Fruit fly (Drosophila melanogaster) whole organism, embryonic: ENCODE measurements around the gene CG14720.

Source experiments
- Abd-B ChIP-seq: fragments of 200-800 bp; sonication (Bioruptor generic); optimal IDR thresholded peaks from 2 replicates; lab custom pipeline; 2018; ENCODE audit warnings: missing biosample characterization, mild to moderate bottlenecking, missing genetic modification characterization, moderate library complexity
- B-H2 ChIP-seq: fragments of 200-800 bp; sonication (Bioruptor generic); optimal IDR thresholded peaks from 2 replicates; lab custom pipeline; 2018; ENCODE audit warnings: missing biosample characterization, mild to moderate bottlenecking, missing genetic modification characterization
- CG11560 ChIP-seq: fragments of 200-800 bp; sonication (Bioruptor generic); IDR thresholded peaks from 3 replicates; pipeline ENCODE4 v1.3.6; 2022; ENCODE audit warnings: missing biosample characterization, missing genetic modification characterization
- CG12391 ChIP-seq: fragments of 200-800 bp; sonication (Bioruptor generic); optimal IDR thresholded peaks from 3 replicates; lab custom pipeline; 2018; ENCODE audit warnings: missing biosample characterization, mild to moderate bottlenecking, missing genetic modification characterization, moderate library complexity
- CG12659 ChIP-seq: fragments of 200-800 bp; sonication (Bioruptor generic); optimal IDR thresholded peaks from 3 replicates; lab custom pipeline; 2017; ENCODE audit warnings: mild to moderate bottlenecking, missing biosample characterization, missing genetic modification reagents, missing genetic modification characterization
- CG12769 ChIP-seq: fragments of 200-800 bp; sonication (Bioruptor generic); optimal IDR thresholded peaks from 2 replicates; lab custom pipeline; 2019; ENCODE audit warnings: missing biosample characterization, mild to moderate bottlenecking, missing genetic modification characterization, moderate library complexity
- CG13123 ChIP-seq: fragments of 200-800 bp; sonication (Bioruptor generic); optimal IDR thresholded peaks from 2 replicates; lab custom pipeline; 2016; ENCODE audit warnings: missing biosample characterization, missing genetic modification characterization
- CG13287 ChIP-seq: fragments of 200-800 bp; sonication (Bioruptor generic); IDR thresholded peaks from 2 replicates; pipeline ENCODE4 v1.3.6; 2022; ENCODE audit warnings: missing biosample characterization, missing genetic modification characterization; ENCODE audit not compliant: partially characterized antibody
- CG15011 ChIP-seq: fragments of 200-800 bp; sonication (Bioruptor generic); optimal IDR thresholded peaks from 3 replicates; lab custom pipeline; 2018; ENCODE audit warnings: missing biosample characterization, mild to moderate bottlenecking, missing genetic modification characterization
- CG15601 ChIP-seq: fragments of 200-800 bp; sonication (Bioruptor generic); optimal IDR thresholded peaks from 3 replicates; lab custom pipeline; 2019; ENCODE audit warnings: missing biosample characterization, mild to moderate bottlenecking, missing genetic modification characterization, moderate library complexity
- CG18764 ChIP-seq: fragments of 200-800 bp; sonication (Bioruptor generic); optimal IDR thresholded peaks from 3 replicates; lab custom pipeline; 2016; ENCODE audit warnings: missing biosample characterization, missing genetic modification characterization
- CG2202 ChIP-seq: fragments of 200-800 bp; sonication (Bioruptor generic); optimal IDR thresholded peaks from 2 replicates; lab custom pipeline; 2018; ENCODE audit warnings: missing biosample characterization, mild to moderate bottlenecking, missing genetic modification characterization
- CG3281 ChIP-seq: fragments of 200-800 bp; sonication (Bioruptor generic); optimal IDR thresholded peaks from 3 replicates; lab custom pipeline; 2017; ENCODE audit warnings: missing biosample characterization, mild to moderate bottlenecking, missing genetic modification characterization
- CG4282 ChIP-seq: fragments of 200-800 bp; sonication (Bioruptor generic); optimal IDR thresholded peaks from 2 replicates; lab custom pipeline; 2016; ENCODE audit warnings: missing biosample characterization, missing genetic modification characterization
- CG6272 ChIP-seq: fragments of 200-800 bp; sonication (Bioruptor generic); IDR thresholded peaks from 2 replicates; pipeline ENCODE4 v1.3.6; 2022; ENCODE audit warnings: missing biosample characterization, missing genetic modification characterization
- CG6683 ChIP-seq: fragments of 200-800 bp; sonication (Bioruptor generic); optimal IDR thresholded peaks from 2 replicates; lab custom pipeline; 2017; ENCODE audit warnings: missing biosample characterization, mild to moderate bottlenecking, missing genetic modification characterization, missing genetic modification reagents
- CG6813 ChIP-seq: fragments of 200-800 bp; sonication (Bioruptor generic); optimal IDR thresholded peaks from 2 replicates; lab custom pipeline; 2017; ENCODE audit warnings: missing biosample characterization, missing genetic modification characterization, mild to moderate bottlenecking, moderate library complexity, missing genetic modification reagents
- CG8290 ChIP-seq, 3 experiments: fragments of 200-800 bp; sonication (Bioruptor generic); optimal IDR thresholded peaks; 2 replicates each; lab custom pipeline; 2016 to 2019; ENCODE audit warnings: missing biosample characterization in 3 of 3, missing genetic modification characterization in 3 of 3, mild to moderate bottlenecking in 2 of 3, moderate library complexity in 1 of 3
- CG8924 ChIP-seq: fragments of 200-800 bp; optimal IDR thresholded peaks from 3 replicates; lab custom pipeline; 2019; ENCODE audit warnings: missing biosample characterization, mild to moderate bottlenecking, missing genetic modification characterization, moderate library complexity
- E2f2 ChIP-seq: fragments of 200-800 bp; sonication (Bioruptor generic); IDR thresholded peaks from 2 replicates; pipeline ENCODE4 v1.3.6; 2022; ENCODE audit warnings: missing biosample characterization, missing genetic modification characterization
- GATAe ChIP-seq: fragments of 200-800 bp; sonication (Bioruptor generic); conservative IDR thresholded peaks from 2 replicates; pipeline ENCODE4 v1.3.6; 2022; ENCODE audit warnings: missing biosample characterization, missing genetic modification characterization
- HmgZ ChIP-seq: fragments of 200-800 bp; sonication (Bioruptor generic); optimal IDR thresholded peaks from 2 replicates; lab custom pipeline; 2018; ENCODE audit warnings: missing biosample characterization, mild to moderate bottlenecking, missing genetic modification characterization
- Hmr ChIP-seq: fragments of 200-800 bp; sonication (Bioruptor generic); optimal IDR thresholded peaks from 3 replicates; lab custom pipeline; 2017; ENCODE audit warnings: mild to moderate bottlenecking, missing biosample characterization, missing genetic modification reagents, missing genetic modification characterization
- Hmx ChIP-seq: fragments of 200-800 bp; sonication (Bioruptor generic); optimal IDR thresholded peaks from 2 replicates; lab custom pipeline; 2016; ENCODE audit warnings: missing biosample characterization, missing genetic modification characterization
- Hsf ChIP-seq: fragments of 200-800 bp; sonication (Bioruptor generic); optimal IDR thresholded peaks from 3 replicates; lab custom pipeline; 2016; ENCODE audit warnings: missing biosample characterization, missing genetic modification characterization
- Jarid2 ChIP-seq: fragments of 200-800 bp; sonication (Bioruptor generic); optimal IDR thresholded peaks from 3 replicates; lab custom pipeline; 2017; ENCODE audit warnings: mild to moderate bottlenecking, missing biosample characterization, missing genetic modification reagents, missing genetic modification characterization
- MESR4 ChIP-seq: fragments of 200-800 bp; sonication (Bioruptor generic); optimal IDR thresholded peaks from 2 replicates; lab custom pipeline; 2018; ENCODE audit warnings: missing biosample characterization, mild to moderate bottlenecking, missing genetic modification characterization, moderate library complexity
- Med ChIP-seq: fragments of 200-800 bp; sonication (Bioruptor generic); peaks from one replicate; lab custom pipeline; 2016; ENCODE audit warnings: missing biosample characterization, missing genetic modification characterization, mild to moderate bottlenecking, inconsistent platforms, moderate library complexity
- PHDP ChIP-seq: fragments of 200-800 bp; sonication (Bioruptor generic); optimal IDR thresholded peaks from 3 replicates; lab custom pipeline; 2018; ENCODE audit warnings: missing biosample characterization, mild to moderate bottlenecking, missing genetic modification characterization, moderate library complexity
- Scr ChIP-seq: fragments of 200-800 bp; sonication (Bioruptor generic); IDR thresholded peaks from 2 replicates; pipeline ENCODE4 v1.3.6; 2022; ENCODE audit warnings: missing biosample characterization, missing genetic modification characterization; ENCODE audit not compliant: partially characterized antibody
- Sry-β ChIP-seq: fragments of 200-800 bp; sonication (Bioruptor generic); optimal IDR thresholded peaks from 2 replicates; lab custom pipeline; 2018; ENCODE audit warnings: missing biosample characterization, mild to moderate bottlenecking, missing genetic modification characterization, moderate library complexity
- Stat92E ChIP-seq, 3 experiments: fragments of >200 bp in 2 of 3; fragments of 200-800 bp in 1 of 3; sonication (Bioruptor generic) in 1 of 3; optimal IDR thresholded peaks; 2 replicates each; lab custom pipeline; 2017 to 2019; ENCODE audit warnings: missing biosample characterization in 3 of 3, missing genetic modification characterization in 3 of 3, mild to moderate bottlenecking in 1 of 3, moderate library complexity in 1 of 3
- Taf1 ChIP-seq: fragments of 200-800 bp; sonication (Bioruptor generic); IDR thresholded peaks from 2 replicates; pipeline ENCODE4 v1.3.6; 2022; ENCODE audit warnings: missing biosample characterization, missing genetic modification characterization
- Trl ChIP-seq, 3 experiments: fragments of >200 bp in 2 of 3; fragments of 200-800 bp in 1 of 3; sonication (Bioruptor generic) in 1 of 3; optimal IDR thresholded peaks; 2 replicates in 1 of 3; 3 replicates in 2 of 3; lab custom pipeline; 2016 to 2017; ENCODE audit warnings: missing biosample characterization in 1 of 3, missing genetic modification characterization in 1 of 3
- ash1 ChIP-seq: fragments of 200-800 bp; sonication (Bioruptor generic); optimal IDR thresholded peaks from 2 replicates; lab custom pipeline; 2018; ENCODE audit warnings: missing biosample characterization, mild to moderate bottlenecking, missing genetic modification characterization
- chif ChIP-seq, 2 experiments: fragments of 200-800 bp; sonication (Bioruptor generic); optimal IDR thresholded peaks; 3 replicates each; lab custom pipeline; 2016; ENCODE audit warnings: missing biosample characterization in 2 of 2, missing genetic modification characterization in 2 of 2
- ci ChIP-seq: fragments of 200-800 bp; sonication (Bioruptor generic); IDR thresholded peaks from 3 replicates; pipeline ENCODE4 v1.3.6; 2022; ENCODE audit warnings: missing biosample characterization, missing genetic modification characterization
- dati ChIP-seq: fragments of 200-800 bp; sonication (Bioruptor generic); IDR thresholded peaks from 2 replicates; pipeline ENCODE4 v1.3.6; 2022; ENCODE audit warnings: missing biosample characterization, missing genetic modification characterization
- lbe ChIP-seq: fragments of 200-800 bp; sonication (Bioruptor generic); optimal IDR thresholded peaks from 2 replicates; lab custom pipeline; 2016; ENCODE audit warnings: missing biosample characterization, mild to moderate bottlenecking, missing genetic modification characterization
- peb ChIP-seq: fragments of 200-800 bp; sonication (Bioruptor generic); IDR thresholded peaks from 2 replicates; pipeline ENCODE4 v1.3.6; 2022; ENCODE audit warnings: missing biosample characterization, missing genetic modification characterization
- phol ChIP-seq: fragments of 200-800 bp; sonication (Bioruptor generic); optimal IDR thresholded peaks from 3 replicates; lab custom pipeline; 2018; ENCODE audit warnings: missing biosample characterization, mild to moderate bottlenecking, missing genetic modification characterization, moderate library complexity
- prd ChIP-seq, 3 experiments: fragments of >200 bp in 2 of 3; fragments of 200-800 bp in 1 of 3; sonication (Bioruptor generic) in 1 of 3; optimal IDR thresholded peaks in 2 of 3; IDR thresholded peaks in 1 of 3; 2 replicates in 2 of 3; 3 replicates in 1 of 3; pipeline versions ENCODE4 v1.3.6 to Lab custom; 2017 to 2022; ENCODE audit warnings: missing biosample characterization in 1 of 3, missing genetic modification characterization in 1 of 3
- scrt ChIP-seq: fragments of 200-800 bp; sonication (Bioruptor generic); optimal IDR thresholded peaks from 2 replicates; lab custom pipeline; 2018; ENCODE audit warnings: missing biosample characterization, mild to moderate bottlenecking, missing genetic modification characterization, moderate library complexity
- sd ChIP-seq: fragments of 200-800 bp; sonication (Bioruptor generic); optimal IDR thresholded peaks from 3 replicates; lab custom pipeline; 2018; ENCODE audit warnings: missing biosample characterization, mild to moderate bottlenecking, missing genetic modification characterization, moderate library complexity
- stc ChIP-seq: fragments of 200-800 bp; sonication (Bioruptor generic); IDR thresholded peaks from 2 replicates; pipeline ENCODE4 v1.3.6; 2022; ENCODE audit warnings: missing biosample characterization, missing genetic modification characterization
- zf30C ChIP-seq: fragments of 200-800 bp; sonication (Bioruptor generic); optimal IDR thresholded peaks from 3 replicates; lab custom pipeline; 2018; ENCODE audit warnings: missing biosample characterization, mild to moderate bottlenecking, missing genetic modification characterization

The CG14720 gene

DNA sequence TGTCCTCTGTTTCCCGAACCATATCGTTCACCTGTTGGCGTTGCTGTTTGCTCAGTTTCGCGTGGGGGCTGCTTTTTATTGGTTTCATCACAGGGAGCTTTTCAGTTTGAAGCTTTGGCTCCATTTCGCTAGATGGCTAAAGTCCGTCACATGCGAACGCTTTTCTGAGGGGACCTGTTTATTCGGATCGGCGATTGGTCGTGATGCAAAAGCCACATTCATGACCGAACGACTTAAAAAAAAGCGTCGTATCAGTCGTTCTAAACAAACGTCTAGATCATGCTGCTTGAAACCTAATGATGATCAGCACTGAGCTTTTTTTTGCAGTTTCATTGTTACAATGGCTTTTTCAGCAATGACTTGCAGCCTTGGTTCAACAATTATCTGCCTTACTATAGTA lies 21.6 kb upstream of the CG14720 start, which contains the start of gene CG6908 (continued):
- TF ChIP-seq CG12659 (GFP tag; lab: Kevin White, UChicago) (no peak), B-H2 (GFP tag; lab: Kevin White, UChicago) (peak; percentile 71), sd (tag; lab: Kevin White, UChicago) (peak; percentile 34), CG8290 (GFP tag; optimal IDR thresholded peaks at IDR 0.05; lab: Kevin White, UChicago) (no peak), CG8290 (tag; optimal IDR thresholded peaks at IDR 0.05; lab: Kevin White, UChicago) (peak in 1 of 2 experiments; percentile 7), Taf1 (GFP tag; lab: Robert Waterston, UW) (no peak), CG2202 (no peak), PHDP (peak; percentile 11), HmgZ (tag; lab: Kevin White, UChicago) (peak; percentile 44), Hmr (GFP tag; lab: Kevin White, UChicago) (peak; percentile 7)

DNA sequence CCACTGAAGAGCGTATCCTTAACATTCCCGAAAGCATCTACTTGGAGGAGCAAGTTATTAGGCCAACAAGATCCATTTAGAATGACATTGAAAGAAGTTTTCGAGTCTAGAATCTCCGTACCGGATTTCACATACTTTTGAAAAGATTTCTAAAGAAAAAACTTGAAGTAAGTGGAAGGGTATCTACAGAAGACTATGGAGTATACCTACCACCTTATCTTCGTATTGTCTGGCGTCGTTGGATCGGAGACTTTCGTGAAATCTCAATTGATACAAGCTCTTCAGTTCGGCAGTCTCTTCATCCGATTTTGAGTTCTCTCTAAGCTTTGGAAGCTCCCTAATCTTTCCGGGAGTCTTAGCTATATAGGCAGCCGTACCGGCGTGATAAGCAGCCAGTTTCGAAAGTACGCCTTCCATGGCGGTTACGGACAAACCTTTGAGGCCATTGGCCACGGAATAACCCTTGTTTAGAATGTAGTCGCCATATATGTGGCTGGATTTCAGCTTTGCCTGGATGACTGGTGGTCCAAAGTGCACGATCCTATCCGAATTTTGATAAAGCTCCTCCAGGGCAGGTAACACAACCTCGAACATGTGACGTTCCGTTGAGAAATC lies 20.5 kb upstream of the CG14720 start:
- no peak for TF ChIP-seq CG12391 (tag; lab: Kevin White, UChicago)
- TF ChIP-seq ash1 (GFP tag; lab: Kevin White, UChicago), result no peak
- TF ChIP-seq ci (GFP tag; lab: Robert Waterston, UW), result no peak
- no peak for TF ChIP-seq chif (GFP tag; optimal IDR thresholded peaks at IDR 0.05; lab: Kevin White, UChicago)
- no peak for TF ChIP-seq Abd-B (GFP tag; lab: Kevin White, UChicago)
- TF ChIP-seq CG18764 (GFP tag; lab: Kevin White, UChicago), result no peak
- no peak for TF ChIP-seq CG15601 (tag; lab: Kevin White, UChicago)
- no peak for TF ChIP-seq Sry-β (GFP tag; lab: Kevin White, UChicago)
- no peak for TF ChIP-seq Scr (GFP tag; lab: Robert Waterston, UW)
- no peak for TF ChIP-seq Hmx (GFP tag; lab: Kevin White, UChicago)
- no peak for TF ChIP-seq CG11560 (tag; lab: Robert Waterston, UW)
- TF ChIP-seq CG6683 (GFP tag; lab: Kevin White, UChicago), result no peak
- TF ChIP-seq peb (GFP tag; lab: Robert Waterston, UW), result no peak
- no peak for TF ChIP-seq CG8924 (tag; lab: Kevin White, UChicago)
- TF ChIP-seq scrt (GFP tag; lab: Kevin White, UChicago), result no peak
- no peak for TF ChIP-seq dati
- TF ChIP-seq CG3281 (GFP tag; lab: Kevin White, UChicago), result no peak
- no peak for TF ChIP-seq lbe (GFP tag; lab: Kevin White, UChicago)
- TF ChIP-seq stc (GFP tag; lab: Robert Waterston, UW), result no peak
- peak in 1 of 2 experiments; percentile 36 for TF ChIP-seq Trl (optimal IDR thresholded peaks at IDR 0.05; lab: Kevin White, UChicago)
- no peak for TF ChIP-seq Trl (GFP tag; optimal IDR thresholded peaks at IDR 0.05; lab: Kevin White, UChicago)
- no peak for TF ChIP-seq CG6813 (GFP tag; lab: Kevin White, UChicago)
- peak; percentile 24 for TF ChIP-seq Jarid2 (GFP tag; lab: Kevin White, UChicago)
- no peak for TF ChIP-seq Stat92E (GFP tag; optimal IDR thresholded peaks at IDR 0.05; lab: Kevin White, UChicago)
- TF ChIP-seq CG13287 (GFP tag; lab: Robert Waterston, UW), result 0 out of 2 replicates have a peak, but pooled peaks have one; percentile 13
- TF ChIP-seq zf30C, result no peak
- TF ChIP-seq GATAe (GFP tag; lab: Robert Waterston, UW), result peak; percentile 61; the same call in 1 of the 2 replicates
- no peak for TF ChIP-seq prd (optimal IDR thresholded peaks at IDR 0.05; lab: Kevin White, UChicago)
- TF ChIP-seq prd (GFP tag; IDR thresholded peaks at IDR 0.05; lab: Robert Waterston, UW), result no peak
- TF ChIP-seq CG12769, result peak; percentile 60
- no peak for TF ChIP-seq MESR4
- no peak for TF ChIP-seq CG4282
- TF ChIP-seq CG15011 (GFP tag; lab: Kevin White, UChicago), result no peak
- no peak for TF ChIP-seq CG13123 (GFP tag; lab: Kevin White, UChicago)
- TF ChIP-seq Med (GFP tag; lab: Kevin White, UChicago), result peak; percentile 75
- TF ChIP-seq phol (tag; lab: Kevin White, UChicago), result no peak
- no peak for TF ChIP-seq CG6272 (GFP tag; lab: Robert Waterston, UW)
- TF ChIP-seq Hsf, result no peak
- no peak for TF ChIP-seq E2f2
